Worm (Caenorhabditis elegans): Measurements from ENCODE around the gene ZC239.21.

ZC239.21 gene

ce11 chrII:3237038-3237521 is 30.3 kb downstream of the ZC239.21 start, which contains the start of the genes srz-67 and C17F4.11:
TSS of gene srz-67 (minus strand) at chrII:3237138.
TSS of gene C17F4.11 (plus strand) at chrII:3237471.
- TF ChIP-seq Y55F3AM.14 (GFP tag; optimal IDR thresholded peaks at IDR 0.05), result no peak
- TF ChIP-seq skn-1 (tag; optimal IDR thresholded peaks at IDR 0.05), result no peak
- TF ChIP-seq peb-1 (tag; optimal IDR thresholded peaks at IDR 0.05), result no peak
- no peak for TF ChIP-seq gmeb-1 (tag; optimal IDR thresholded peaks at IDR 0.05)
- TF ChIP-seq lsy-2 (tag; optimal IDR thresholded peaks at IDR 0.05), result no peak
- TF ChIP-seq nhr-77 (tag; optimal IDR thresholded peaks at IDR 0.05), result no peak
- TF ChIP-seq nhr-21 (tag; optimal IDR thresholded peaks at IDR 0.05), result no peak
- TF ChIP-seq elt-1 (tag; optimal IDR thresholded peaks at IDR 0.05), result no peak
- no peak for TF ChIP-seq mdl-1 (tag; optimal IDR thresholded peaks at IDR 0.05)
- TF ChIP-seq sma-3 (GFP tag; optimal IDR thresholded peaks at IDR 0.05), result no peak
- TF ChIP-seq ama-1 (optimal IDR thresholded peaks at IDR 0.05), result no peak
- no peak for TF ChIP-seq mab-5 (tag; optimal IDR thresholded peaks at IDR 0.05)

ce11 chrII:3240207-3240606 is 33.5 kb downstream of the ZC239.21 start, which contains the start of gene C17F4.3:
TSS of gene C17F4.3 (plus strand) at chrII:3240507.
- TF ChIP-seq zag-1 (tag; optimal IDR thresholded peaks at IDR 0.05) (no peak), ama-1 (optimal IDR thresholded peaks at IDR 0.05) (no peak), nhr-25 (tag; optimal IDR thresholded peaks at IDR 0.05) (no peak), ZK546.5 (tag; optimal IDR thresholded peaks at IDR 0.05) (no peak), egl-27 (tag; optimal IDR thresholded peaks at IDR 0.05) (no peak), sma-3 (GFP tag; optimal IDR thresholded peaks at IDR 0.05) (no peak), nhr-21 (tag; optimal IDR thresholded peaks at IDR 0.05) (no peak), F13H6.1 (tag; optimal IDR thresholded peaks at IDR 0.05) (no peak), nhr-129 (tag; optimal IDR thresholded peaks at IDR 0.05) (no peak), nhr-11 (tag; optimal IDR thresholded peaks at IDR 0.05) (no peak), R02D3.7 (tag; optimal IDR thresholded peaks at IDR 0.05) (no peak), crh-2 (tag; optimal IDR thresholded peaks at IDR 0.05) (no peak)

ce11 chrII:3241842-3242241 is 35.1 kb downstream of the ZC239.21 start:
- TF ChIP-seq blmp-1 (tag; optimal IDR thresholded peaks at IDR 0.05; ENCODE audit: insufficient read depth) (peak; percentile 9), zag-1 (tag; optimal IDR thresholded peaks at IDR 0.05) (no peak), lin-39 (tag; optimal IDR thresholded peaks at IDR 0.05) (no peak), sma-3 (GFP tag; optimal IDR thresholded peaks at IDR 0.05) (no peak), elt-3 (tag; optimal IDR thresholded peaks at IDR 0.05) (no peak), ceh-82 (tag; optimal IDR thresholded peaks at IDR 0.05) (no peak), nhr-21 (tag; optimal IDR thresholded peaks at IDR 0.05) (peak; percentile 68), mbf-1 (tag; optimal IDR thresholded peaks at IDR 0.05) (no peak), nhr-11 (tag; optimal IDR thresholded peaks at IDR 0.05) (no peak), ama-1 (optimal IDR thresholded peaks at IDR 0.05) (no peak), unc-62 (GFP tag; optimal IDR thresholded peaks at IDR 0.05) (no peak), aly-2 (tag; optimal IDR thresholded peaks at IDR 0.05) (no peak)

ce11 chrII:3244070-3244469 is 37.3 kb downstream of the ZC239.21 start, which contains the start of gene C17F4.12:
TSS of gene C17F4.12 (minus strand) at chrII:3244170.
- no peak for TF ChIP-seq lin-11 (tag; optimal IDR thresholded peaks at IDR 0.05)
- no peak for TF ChIP-seq unc-39 (tag; optimal IDR thresholded peaks at IDR 0.05)
- TF ChIP-seq fos-1 (tag; optimal IDR thresholded peaks at IDR 0.05), result no peak
- TF ChIP-seq gmeb-1 (tag; optimal IDR thresholded peaks at IDR 0.05), result no peak
- no peak for TF ChIP-seq ZK546.5 (tag; optimal IDR thresholded peaks at IDR 0.05)
- TF ChIP-seq egl-27 (tag; optimal IDR thresholded peaks at IDR 0.05), result no peak
- TF ChIP-seq lin-13 (GFP tag; optimal IDR thresholded peaks at IDR 0.05), result no peak
- no peak for TF ChIP-seq blmp-1 (tag; optimal IDR thresholded peaks at IDR 0.05; ENCODE audit: insufficient read depth)
- TF ChIP-seq mbf-1 (tag; optimal IDR thresholded peaks at IDR 0.05), result no peak
- no peak for TF ChIP-seq nhr-129 (tag; optimal IDR thresholded peaks at IDR 0.05)
- TF ChIP-seq F13H6.1 (tag; optimal IDR thresholded peaks at IDR 0.05), result no peak
- TF ChIP-seq elt-3 (tag; optimal IDR thresholded peaks at IDR 0.05), result no peak
- no peak for TF ChIP-seq sma-9 (GFP tag; optimal IDR thresholded peaks at IDR 0.05)
- no peak for TF ChIP-seq sma-9 (tag; optimal IDR thresholded peaks at IDR 0.05)
- no peak for TF ChIP-seq peb-1 (tag; optimal IDR thresholded peaks at IDR 0.05)
- TF ChIP-seq ceh-16 (tag; optimal IDR thresholded peaks at IDR 0.05), result no peak
- no peak for TF ChIP-seq mdl-1 (tag; optimal IDR thresholded peaks at IDR 0.05)
- no peak for TF ChIP-seq Y55F3AM.14 (GFP tag; optimal IDR thresholded peaks at IDR 0.05)
- TF ChIP-seq ama-1 (optimal IDR thresholded peaks at IDR 0.05), result no peak

ce11 chrII:3244758-3245157 is 38.0 kb downstream of the ZC239.21 start:
- no peak for TF ChIP-seq sma-3 (GFP tag; optimal IDR thresholded peaks at IDR 0.05)
- TF ChIP-seq lsy-2 (tag; optimal IDR thresholded peaks at IDR 0.05), result no peak
- peak; percentile 50 for TF ChIP-seq fos-1 (tag; optimal IDR thresholded peaks at IDR 0.05)
- TF ChIP-seq lin-13 (GFP tag; optimal IDR thresholded peaks at IDR 0.05), result peak; percentile 6
